Fruit fly (Drosophila melanogaster): ENCODE results near the gene Tob.

dm6 chrX:16111655-16112054 lies 20.4 kb upstream of the Tob start:
- TF ChIP-seq br (GFP tag; optimal IDR thresholded peaks at IDR 0.05) (peak; percentile 17), Abd-B (GFP tag; optimal IDR thresholded peaks at IDR 0.05) (no peak), jim (GFP tag; optimal IDR thresholded peaks at IDR 0.05) (no peak), foxo (GFP tag; optimal IDR thresholded peaks at IDR 0.05) (peak in 1 of 2 experiments; percentile 38), usp (GFP tag; optimal IDR thresholded peaks at IDR 0.05) (no peak), Dfd (GFP tag; optimal IDR thresholded peaks at IDR 0.05) (no peak), h (GFP tag; optimal IDR thresholded peaks at IDR 0.05) (peak; percentile 7), Vsx2 (GFP tag; optimal IDR thresholded peaks at IDR 0.05; ENCODE audit: partially characterized antibody) (no peak), CG32264 (GFP tag; optimal IDR thresholded peaks at IDR 0.05) (no peak)
